1 fruit fly cellular context compared by ENCODE assay signal in the genomic region with DNA sequence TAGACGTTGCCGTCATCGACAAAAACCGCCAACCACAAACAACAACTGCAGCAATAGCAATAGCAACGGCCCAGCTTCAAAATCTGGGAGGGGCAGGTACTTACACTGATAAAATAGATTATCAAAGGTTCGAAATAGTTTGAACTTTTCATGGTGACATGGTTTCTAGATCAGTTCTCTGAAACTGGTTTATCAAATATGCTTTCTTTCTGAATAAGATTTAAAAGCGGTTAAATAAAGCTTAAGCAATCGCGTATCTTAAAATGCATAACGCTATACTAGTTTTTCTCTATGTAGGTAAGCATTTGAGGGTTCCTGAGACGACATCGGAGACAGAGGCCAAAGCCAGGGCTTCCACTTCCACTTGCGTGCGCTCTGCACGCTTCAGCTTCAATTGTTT.
TF ChIP-seq lines count a peak whose summit lies in the region.

No protein-coding gene starts in this region.

TF ChIP-seq in whole organism, prepupa, 60 proteins besides CTCF, POLR2A, EP300 and RAD21 (continued from another document):
- TF ChIP-seq CG16779 (tag; optimal IDR thresholded peaks at IDR 0.05; lab: Kevin White, UChicago) (peak; percentile 11), Eip78C (GFP tag; lab: Kevin White, UChicago) (peak; percentile 84), Lpt (GFP tag; optimal IDR thresholded peaks at IDR 0.05; lab: Kevin White, UChicago) (peak; percentile 71), pdm3 (GFP tag; optimal IDR thresholded peaks at IDR 0.05; lab: Kevin White, UChicago) (peak; percentile 58), CG11294 (GFP tag; IDR thresholded peaks at IDR 0.05; lab: Robert Waterston, UW) (peak; percentile 56; the same call in 1 of the 2 replicates), CG3919 (GFP tag; optimal IDR thresholded peaks at IDR 0.05; lab: Kevin White, UChicago) (peak; percentile 54), CG7368 (GFP tag; optimal IDR thresholded peaks at IDR 0.05; lab: Kevin White, UChicago) (peak; percentile 22), CG10669 (GFP tag; optimal IDR thresholded peaks at IDR 0.05; lab: Kevin White, UChicago) (peak; percentile 34), CG11762 (GFP tag; optimal IDR thresholded peaks at IDR 0.05; lab: Kevin White, UChicago; ENCODE audit: insufficient read depth) (peak; percentile 27), lz (GFP tag; optimal IDR thresholded peaks at IDR 0.05; lab: Kevin White, UChicago) (peak; percentile 12), CG4318 (GFP tag; optimal IDR thresholded peaks at IDR 0.05; lab: Kevin White, UChicago) (peak; percentile 65), dsx (GFP tag; optimal IDR thresholded peaks at IDR 0.05; lab: Kevin White, UChicago; ENCODE audit: poor library complexity, severe bottlenecking) (peak; percentile 31), topi (GFP tag; optimal IDR thresholded peaks at IDR 0.05; lab: Kevin White, UChicago) (no peak), Sox102F (GFP tag; optimal IDR thresholded peaks at IDR 0.05; lab: Kevin White, UChicago) (no peak), CG8319 (GFP tag; optimal IDR thresholded peaks at IDR 0.05; lab: Kevin White, UChicago) (no peak), fkh (GFP tag; optimal IDR thresholded peaks at IDR 0.05; lab: Kevin White, UChicago) (no peak), Eip93F (GFP tag; optimal IDR thresholded peaks at IDR 0.05; lab: Kevin White, UChicago) (no peak), CG6808 (GFP tag; optimal IDR thresholded peaks at IDR 0.05; lab: Kevin White, UChicago) (peak; percentile 18), fd59A (GFP tag; optimal IDR thresholded peaks at IDR 0.05; lab: Kevin White, UChicago) (peak; percentile 29), CG32006 (GFP tag; optimal IDR thresholded peaks at IDR 0.05; lab: Kevin White, UChicago) (peak; percentile 78), CG6276 (GFP tag; optimal IDR thresholded peaks at IDR 0.05; lab: Kevin White, UChicago) (peak; percentile 64), acj6 (GFP tag; optimal IDR thresholded peaks at IDR 0.05; lab: Kevin White, UChicago) (peak; percentile 37), Gug (GFP tag; IDR thresholded peaks at IDR 0.05; lab: Robert Waterston, UW) (no peak), vri (GFP tag; optimal IDR thresholded peaks at IDR 0.05; lab: Kevin White, UChicago) (no peak)
